Worm (Caenorhabditis elegans) whole organism, late embryonic: ENCODE results near the gene hot-1.

Experiments used
- K02D7.2 ChIP-seq: sonication (generic microtip); optimal IDR thresholded peaks from 2 replicates; lab custom pipeline; 2017; ENCODE audit warnings: mild to moderate bottlenecking, missing genetic modification characterization, missing compliant biosample characterization
- ama-1 ChIP-seq: fragments of 150-350 bp; optimal IDR thresholded peaks from 2 replicates; lab custom pipeline; 2014
- dmd-4 ChIP-seq: sonication (generic microtip); optimal IDR thresholded peaks from 2 replicates; lab custom pipeline; 2016; ENCODE audit warnings: borderline replicate concordance, missing genetic modification characterization, missing compliant biosample characterization
- odd-2 ChIP-seq: sonication (generic microtip); optimal IDR thresholded peaks from 2 replicates; lab custom pipeline; 2017; ENCODE audit warnings: antibody characterized with exemption, mild to moderate bottlenecking, missing genetic modification characterization, missing compliant biosample characterization
- pag-3 ChIP-seq: sonication (generic microtip); optimal IDR thresholded peaks from 2 replicates; lab custom pipeline; 2016; ENCODE audit warnings: missing compliant biosample characterization, missing genetic modification characterization, borderline replicate concordance
- pat-9 ChIP-seq: fragments of 200-800 bp; sonication (Bioruptor generic); optimal IDR thresholded peaks from 2 replicates; lab custom pipeline; 2018; ENCODE audit warnings: mild to moderate bottlenecking, missing genetic modification characterization, moderate library complexity, missing compliant biosample characterization
- pqm-1 ChIP-seq: sonication (generic microtip); optimal IDR thresholded peaks from 2 replicates; lab custom pipeline; 2016; ENCODE audit warnings: missing genetic modification characterization, missing compliant biosample characterization
- rnt-1 ChIP-seq: sonication (generic microtip); optimal IDR thresholded peaks from 2 replicates; lab custom pipeline; 2016; ENCODE audit warnings: missing genetic modification characterization, missing compliant biosample characterization
- tbx-2 ChIP-seq: sonication (generic microtip); optimal IDR thresholded peaks from 2 replicates; lab custom pipeline; 2016; ENCODE audit warnings: missing genetic modification characterization, missing compliant biosample characterization
- unc-55 ChIP-seq: sonication (generic microtip); optimal IDR thresholded peaks from 2 replicates; lab custom pipeline; 2017; ENCODE audit warnings: missing biosample characterization, missing genetic modification reagents, missing genetic modification characterization

ce11 chrV:14620835-14621234 lies at the start of gene hot-1:
- TF ChIP-seq ama-1, result no peak
- TF ChIP-seq odd-2, result no peak
- no peak for TF ChIP-seq tbx-2
- no peak for TF ChIP-seq pqm-1
- TF ChIP-seq pat-9 (tag; lab: Kevin White, UChicago), result no peak
- no peak for TF ChIP-seq dmd-4 (tag; lab: Kevin White, UChicago)
- TF ChIP-seq unc-55 (GFP tag; lab: Kevin White, UChicago), result no peak
- no peak for TF ChIP-seq rnt-1 (tag; lab: Kevin White, UChicago)
- no peak for TF ChIP-seq K02D7.2 (tag; lab: Kevin White, UChicago)
- TF ChIP-seq pag-3 (tag; lab: Kevin White, UChicago), result no peak
